Fruit fly (Drosophila melanogaster): ENCODE data around the gene myd.
A peak's percentile ranks its signal among the peaks of the same experiment; 100 is the strongest.

myd gene

DNA sequence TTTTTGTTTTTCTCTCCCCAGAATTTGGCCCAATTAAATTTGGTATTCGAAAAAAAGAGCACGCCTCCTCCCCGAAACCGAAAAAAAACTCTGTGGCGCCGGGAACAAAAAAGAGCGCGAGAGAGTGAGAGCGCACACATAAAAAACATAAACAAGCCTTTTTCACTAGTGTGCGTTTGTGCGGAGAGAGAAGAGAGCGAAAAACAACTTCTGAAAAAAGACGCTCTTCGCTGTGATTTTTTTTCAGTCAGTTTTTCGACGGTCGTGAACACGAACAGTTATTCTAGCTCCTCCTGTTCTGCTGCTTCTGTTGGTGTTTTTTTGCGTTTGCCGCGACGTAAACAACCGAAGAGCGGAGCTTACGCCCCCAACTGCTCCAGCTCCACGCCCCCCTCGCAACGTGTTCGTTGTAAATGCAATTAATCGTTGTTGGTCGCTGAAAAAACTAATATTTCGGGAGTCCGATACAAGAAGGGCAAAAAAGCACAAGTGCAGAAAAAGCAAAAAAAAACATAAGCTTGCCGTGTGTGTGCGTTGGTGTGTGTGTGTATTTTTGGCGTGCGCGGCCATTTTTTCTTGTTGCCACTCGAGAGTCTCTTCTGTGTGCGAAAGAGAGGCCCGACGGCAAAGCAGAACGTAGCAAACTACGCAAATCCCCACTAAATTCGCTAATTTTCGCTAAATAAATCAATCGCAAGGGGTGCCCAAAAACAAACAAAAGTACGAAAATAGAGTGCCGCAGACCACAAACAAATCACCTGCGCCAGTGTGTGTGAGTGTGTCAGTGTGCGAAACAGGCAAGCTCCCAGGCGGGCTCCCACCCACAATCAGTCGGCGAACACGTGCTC is 16.3 kb upstream of the myd start, which contains the start of gene sqz (continued):
- TF ChIP-seq CG2678 (tag; optimal IDR thresholded peaks at IDR 0.05) = peak; percentile 33
- TF ChIP-seq mirr (GFP tag; optimal IDR thresholded peaks at IDR 0.05) = peak; percentile 24
- TF ChIP-seq abd-A (tag; optimal IDR thresholded peaks at IDR 0.05) = peak; percentile 68
- TF ChIP-seq CG13775 (GFP tag; optimal IDR thresholded peaks at IDR 0.05) = peak; percentile 12
- peak; percentile 41 for TF ChIP-seq CG7987 (GFP tag; optimal IDR thresholded peaks at IDR 0.05)
- TF ChIP-seq CG12071 (GFP tag; optimal IDR thresholded peaks at IDR 0.05) = peak; percentile 36
- TF ChIP-seq CG6254 (GFP tag; optimal IDR thresholded peaks at IDR 0.05) = peak; percentile 33
- TF ChIP-seq CG3163 (GFP tag; optimal IDR thresholded peaks at IDR 0.05) = peak; percentile 96
- TF ChIP-seq CG3995 (GFP tag; optimal IDR thresholded peaks at IDR 0.05) = peak; percentile 40
- peak; percentile 65 for TF ChIP-seq Atf6 (GFP tag; IDR thresholded peaks at IDR 0.05)
- TF ChIP-seq sd (tag; optimal IDR thresholded peaks at IDR 0.05) = peak; percentile 43
- TF ChIP-seq CG10267 (tag; optimal IDR thresholded peaks at IDR 0.05) = no peak
- TF ChIP-seq CG4707 (GFP tag; optimal IDR thresholded peaks at IDR 0.05) = peak; percentile 15
- TF ChIP-seq repo (GFP tag; optimal IDR thresholded peaks at IDR 0.05) = no peak
- no peak for TF ChIP-seq Mes4 (GFP tag; optimal IDR thresholded peaks at IDR 0.05)
- no peak for TF ChIP-seq CG5953 (GFP tag; IDR thresholded peaks at IDR 0.05)
- peak; percentile 60; the same call in 1 of the 3 replicates for TF ChIP-seq z (GFP tag; IDR thresholded peaks at IDR 0.05)
- peak; percentile 0 for TF ChIP-seq CG18262 (tag; optimal IDR thresholded peaks at IDR 0.05)
- no peak for TF ChIP-seq HLHmδ (GFP tag; optimal IDR thresholded peaks at IDR 0.05)
- TF ChIP-seq br (optimal IDR thresholded peaks at IDR 0.05) = no peak
- peak; percentile 74 for TF ChIP-seq nau (GFP tag; optimal IDR thresholded peaks at IDR 0.05)
- 0 out of 3 replicates have a peak, but pooled peaks have one; percentile 21 for TF ChIP-seq CG2199 (GFP tag; IDR thresholded peaks at IDR 0.05)
- TF ChIP-seq CG13894 (tag; optimal IDR thresholded peaks at IDR 0.05) = peak; percentile 17
- no peak for TF ChIP-seq CG4820 (GFP tag; optimal IDR thresholded peaks at IDR 0.05)
- no peak for TF ChIP-seq lov (optimal IDR thresholded peaks at IDR 0.05)
- 0 out of 3 replicates have a peak, but pooled peaks have one; percentile 34 for TF ChIP-seq lov (GFP tag; IDR thresholded peaks at IDR 0.05)
- peak; percentile 38 for TF ChIP-seq Scr (GFP tag; IDR thresholded peaks at IDR 0.05; ENCODE audit: partially characterized antibody)
- peak; percentile 37 for TF ChIP-seq lab (GFP tag; optimal IDR thresholded peaks at IDR 0.05)
- TF ChIP-seq cas (GFP tag; IDR thresholded peaks at IDR 0.05) = no peak
- TF ChIP-seq hbn (GFP tag; IDR thresholded peaks at IDR 0.05; ENCODE audit: partially characterized antibody) = peak; percentile 45; the same call in 1 of the 2 replicates
- peak; percentile 81 for TF ChIP-seq CG5180 (GFP tag; optimal IDR thresholded peaks at IDR 0.05)
- TF ChIP-seq CG13296 (GFP tag; optimal IDR thresholded peaks at IDR 0.05) = peak; percentile 19
- TF ChIP-seq Trl (optimal IDR thresholded peaks at IDR 0.05) = peak; percentile 98
- TF ChIP-seq Trl (GFP tag; optimal IDR thresholded peaks at IDR 0.05) = peak; percentile 79
- peak; percentile 84 for TF ChIP-seq ci (GFP tag; IDR thresholded peaks at IDR 0.05)
- peak; percentile 68 for TF ChIP-seq CG13287 (GFP tag; IDR thresholded peaks at IDR 0.05; ENCODE audit: partially characterized antibody)
- peak; percentile 35; the same call in 1 of the 3 replicates for TF ChIP-seq Dbx (GFP tag; IDR thresholded peaks at IDR 0.05)
- TF ChIP-seq Sox102F (GFP tag; optimal IDR thresholded peaks at IDR 0.05) = no peak
- peak; percentile 95 for TF ChIP-seq Jarid2 (GFP tag; optimal IDR thresholded peaks at IDR 0.05)
- TF ChIP-seq Gsc (GFP tag; IDR thresholded peaks at IDR 0.05) = no peak
- TF ChIP-seq CG15514 (GFP tag; optimal IDR thresholded peaks at IDR 0.05) = peak; percentile 30
- TF ChIP-seq CG17361 (GFP tag; IDR thresholded peaks at IDR 0.05) = no peak; the same call in 2 of the 3 replicates
- no peak for TF ChIP-seq CG10462 (GFP tag; optimal IDR thresholded peaks at IDR 0.05)
- peak; percentile 39 for TF ChIP-seq CG6813 (GFP tag; optimal IDR thresholded peaks at IDR 0.05)
- TF ChIP-seq CG12219 (GFP tag; optimal IDR thresholded peaks at IDR 0.05) = peak; percentile 7
- no peak for TF ChIP-seq Dref (GFP tag; IDR thresholded peaks at IDR 0.05)
- TF ChIP-seq stc (GFP tag; IDR thresholded peaks at IDR 0.05) = peak; percentile 30; the same call in 1 of the 2 replicates
- TF ChIP-seq CG3281 (GFP tag; optimal IDR thresholded peaks at IDR 0.05) = peak; percentile 36
